Fruit fly (Drosophila melanogaster) whole organism, prepupa: Measurements from ENCODE around the gene Bka.

Experiments used
- CG10669 ChIP-seq: fragments of 200-800 bp; sonication (Bioruptor generic); optimal IDR thresholded peaks from 3 replicates; lab custom pipeline; 2018; ENCODE audit warnings: missing biosample characterization, mild to moderate bottlenecking, missing genetic modification characterization, moderate library complexity
- CG11294 ChIP-seq: fragments of 200-800 bp; sonication (Bioruptor generic); IDR thresholded peaks from 2 replicates; pipeline ENCODE4 v1.3.6; 2022; ENCODE audit warnings: missing biosample characterization, missing genetic modification characterization
- CG11762 ChIP-seq: fragments of 200-800 bp; sonication (Bioruptor generic); optimal IDR thresholded peaks from 3 replicates; lab custom pipeline; 2016; ENCODE audit warnings: missing biosample characterization, missing genetic modification characterization; ENCODE audit not compliant: insufficient read depth
- CG11902 ChIP-seq: fragments of 200-800 bp; sonication (Bioruptor generic); optimal IDR thresholded peaks from 3 replicates; lab custom pipeline; 2016; ENCODE audit warnings: missing biosample characterization, missing genetic modification characterization
- CG15336 ChIP-seq: fragments of 200-800 bp; sonication (Bioruptor generic); IDR thresholded peaks from 2 replicates; pipeline ENCODE4 v1.3.6; 2022; ENCODE audit warnings: missing biosample characterization, missing genetic modification characterization
- CG1621 ChIP-seq: fragments of 200-800 bp; sonication (Bioruptor generic); optimal IDR thresholded peaks from 3 replicates; lab custom pipeline; 2018; ENCODE audit warnings: missing biosample characterization, mild to moderate bottlenecking, missing genetic modification characterization
- CG16779 ChIP-seq: fragments of 200-800 bp; sonication (Bioruptor generic); optimal IDR thresholded peaks from 3 replicates; lab custom pipeline; 2017; ENCODE audit warnings: missing biosample characterization, mild to moderate bottlenecking, missing genetic modification characterization
- CG3032 ChIP-seq: fragments of 200-800 bp; optimal IDR thresholded peaks from 2 replicates; lab custom pipeline; 2019; ENCODE audit warnings: missing biosample characterization, mild to moderate bottlenecking, missing genetic modification characterization, moderate library complexity
- CG31627 ChIP-seq: fragments of 200-800 bp; sonication (Bioruptor generic); optimal IDR thresholded peaks from 3 replicates; lab custom pipeline; 2016; ENCODE audit warnings: missing biosample characterization, missing genetic modification characterization
- CG32006 ChIP-seq: fragments of 200-800 bp; sonication (Bioruptor generic); optimal IDR thresholded peaks from 3 replicates; lab custom pipeline; 2017; ENCODE audit warnings: missing biosample characterization, mild to moderate bottlenecking, missing genetic modification characterization
- CG34406 ChIP-seq: fragments of 200-800 bp; sonication (Bioruptor generic); optimal IDR thresholded peaks from 3 replicates; lab custom pipeline; 2016; ENCODE audit warnings: missing biosample characterization, missing genetic modification characterization
- CG3919 ChIP-seq: fragments of 200-800 bp; sonication (Bioruptor generic); optimal IDR thresholded peaks from 3 replicates; lab custom pipeline; 2016; ENCODE audit warnings: missing biosample characterization, missing genetic modification characterization
- CG6163 ChIP-seq: fragments of 200-800 bp; sonication (Bioruptor generic); IDR thresholded peaks from 3 replicates; pipeline ENCODE4 v1.3.6; 2022; ENCODE audit warnings: missing biosample characterization, missing genetic modification characterization
- CG6792 ChIP-seq: fragments of 200-800 bp; sonication (Bioruptor generic); optimal IDR thresholded peaks from 3 replicates; lab custom pipeline; 2016; ENCODE audit warnings: missing biosample characterization, missing genetic modification characterization
- CG6808 ChIP-seq: fragments of 200-800 bp; sonication (Bioruptor generic); optimal IDR thresholded peaks from 3 replicates; lab custom pipeline; 2017; ENCODE audit warnings: missing biosample characterization, missing genetic modification characterization, mild to moderate bottlenecking, moderate library complexity, missing genetic modification reagents
- CG8119 ChIP-seq: fragments of 200-800 bp; sonication (Bioruptor generic); IDR thresholded peaks from 3 replicates; pipeline ENCODE4 v1.3.6; 2022; ENCODE audit warnings: missing biosample characterization, missing genetic modification characterization
- CG8319 ChIP-seq: fragments of 200-800 bp; sonication (Bioruptor generic); optimal IDR thresholded peaks from 3 replicates; lab custom pipeline; 2016; ENCODE audit warnings: missing biosample characterization, missing genetic modification characterization
- CG8632 ChIP-seq: fragments of 200-800 bp; sonication (Bioruptor generic); optimal IDR thresholded peaks from 3 replicates; lab custom pipeline; 2016; ENCODE audit warnings: missing biosample characterization, missing genetic modification characterization
- CG9139 ChIP-seq: fragments of 200-800 bp; sonication (Bioruptor generic); optimal IDR thresholded peaks from 3 replicates; lab custom pipeline; 2017; ENCODE audit warnings: missing biosample characterization, mild to moderate bottlenecking, missing genetic modification characterization
- Eip75B ChIP-seq: fragments of 200-800 bp; sonication (Bioruptor generic); optimal IDR thresholded peaks from 3 replicates; lab custom pipeline; 2016; ENCODE audit warnings: missing biosample characterization, missing genetic modification characterization
- Eip78C ChIP-seq: fragments of 200-800 bp; sonication (Bioruptor generic); peaks from one replicate; lab custom pipeline; 2016; ENCODE audit warnings: missing biosample characterization, missing genetic modification characterization
- Eip93F ChIP-seq: fragments of 200-800 bp; sonication (Bioruptor generic); optimal IDR thresholded peaks from 2 replicates; lab custom pipeline; 2016; ENCODE audit warnings: missing biosample characterization, mild to moderate bottlenecking, missing genetic modification characterization
- Gug ChIP-seq: fragments of 200-800 bp; sonication (Bioruptor generic); IDR thresholded peaks from 2 replicates; pipeline ENCODE4 v1.3.6; 2022; ENCODE audit warnings: missing biosample characterization, missing genetic modification characterization
- Lpt ChIP-seq: fragments of 200-800 bp; sonication (Bioruptor generic); optimal IDR thresholded peaks from 3 replicates; lab custom pipeline; 2016; ENCODE audit warnings: missing biosample characterization, missing genetic modification characterization
- Met ChIP-seq: fragments of 200-800 bp; sonication (Bioruptor generic); optimal IDR thresholded peaks from 3 replicates; lab custom pipeline; 2016; ENCODE audit warnings: missing biosample characterization, missing genetic modification characterization
- OdsH ChIP-seq: fragments of 200-800 bp; sonication (Bioruptor generic); optimal IDR thresholded peaks from 3 replicates; lab custom pipeline; 2016; ENCODE audit warnings: missing biosample characterization, missing genetic modification characterization
- Sox102F ChIP-seq: fragments of 200-800 bp; sonication (Bioruptor generic); optimal IDR thresholded peaks from 2 replicates; lab custom pipeline; 2016; ENCODE audit warnings: missing biosample characterization, mild to moderate bottlenecking, missing genetic modification characterization
- Sox15 ChIP-seq: fragments of 200-800 bp; sonication (Bioruptor generic); optimal IDR thresholded peaks from 3 replicates; lab custom pipeline; 2016; ENCODE audit warnings: missing biosample characterization, missing genetic modification characterization
- acj6 ChIP-seq: fragments of 200-800 bp; sonication (Bioruptor generic); optimal IDR thresholded peaks from 3 replicates; lab custom pipeline; 2016; ENCODE audit warnings: missing biosample characterization, missing genetic modification characterization
- cyc ChIP-seq: fragments of 200-800 bp; sonication (Bioruptor generic); optimal IDR thresholded peaks from 3 replicates; lab custom pipeline; 2016; ENCODE audit warnings: missing biosample characterization, missing genetic modification characterization
- dac ChIP-seq: fragments of 200-800 bp; sonication (Bioruptor generic); optimal IDR thresholded peaks from 2 replicates; lab custom pipeline; 2017; ENCODE audit warnings: missing biosample characterization, mild to moderate bottlenecking, missing genetic modification characterization
- dsx ChIP-seq: fragments of 200-800 bp; optimal IDR thresholded peaks from 3 replicates; lab custom pipeline; 2019; ENCODE audit warnings: missing biosample characterization, mild to moderate bottlenecking, missing genetic modification characterization, moderate library complexity; ENCODE audit not compliant: poor library complexity, severe bottlenecking
- esn ChIP-seq: fragments of 200-800 bp; sonication (Bioruptor generic); optimal IDR thresholded peaks from 2 replicates; lab custom pipeline; 2016; ENCODE audit warnings: missing biosample characterization, mild to moderate bottlenecking, missing genetic modification characterization, moderate library complexity
- fd59A ChIP-seq: fragments of 200-800 bp; sonication (Bioruptor generic); optimal IDR thresholded peaks from 2 replicates; lab custom pipeline; 2017; ENCODE audit warnings: missing biosample characterization, mild to moderate bottlenecking, missing genetic modification characterization, missing genetic modification reagents
- fd85E ChIP-seq: fragments of 200-800 bp; sonication (Bioruptor generic); optimal IDR thresholded peaks from 3 replicates; lab custom pipeline; 2016; ENCODE audit warnings: missing biosample characterization, missing genetic modification characterization
- fkh ChIP-seq: fragments of 200-800 bp; sonication (Bioruptor generic); optimal IDR thresholded peaks from 3 replicates; lab custom pipeline; 2017; ENCODE audit warnings: missing biosample characterization, mild to moderate bottlenecking, missing genetic modification characterization, moderate library complexity
- lz ChIP-seq: fragments of 200-800 bp; sonication (Bioruptor generic); optimal IDR thresholded peaks from 3 replicates; lab custom pipeline; 2016; ENCODE audit warnings: missing biosample characterization, missing genetic modification characterization
- net ChIP-seq: fragments of 200-800 bp; sonication (Bioruptor generic); optimal IDR thresholded peaks from 3 replicates; lab custom pipeline; 2016; ENCODE audit warnings: missing biosample characterization, missing genetic modification characterization
- salr ChIP-seq, 2 experiments: fragments of 200-800 bp; sonication (Bioruptor generic); optimal IDR thresholded peaks; 3 replicates each; lab custom pipeline; 2016 to 2018; ENCODE audit warnings: missing biosample characterization in 2 of 2, missing genetic modification characterization in 2 of 2, mild to moderate bottlenecking in 1 of 2
- spab ChIP-seq: fragments of 200-800 bp; sonication (Bioruptor generic); optimal IDR thresholded peaks from 2 replicates; lab custom pipeline; 2017; ENCODE audit warnings: missing biosample characterization, mild to moderate bottlenecking, missing genetic modification characterization, missing genetic modification reagents
- ss ChIP-seq, 2 experiments: fragments of 200-800 bp; sonication (Bioruptor generic); optimal IDR thresholded peaks; 2 replicates in 1 of 2; 3 replicates in 1 of 2; lab custom pipeline; 2017 to 2018; ENCODE audit warnings: mild to moderate bottlenecking in 2 of 2, missing biosample characterization in 2 of 2, missing genetic modification characterization in 2 of 2, moderate library complexity in 1 of 2
- topi ChIP-seq: fragments of 200-800 bp; sonication (Bioruptor generic); optimal IDR thresholded peaks from 3 replicates; lab custom pipeline; 2016; ENCODE audit warnings: missing biosample characterization, missing genetic modification characterization
- vri ChIP-seq: fragments of 200-800 bp; sonication (Bioruptor generic); optimal IDR thresholded peaks from 3 replicates; lab custom pipeline; 2016; ENCODE audit warnings: missing biosample characterization, mild to moderate bottlenecking, missing genetic modification characterization

The Bka gene

DNA sequence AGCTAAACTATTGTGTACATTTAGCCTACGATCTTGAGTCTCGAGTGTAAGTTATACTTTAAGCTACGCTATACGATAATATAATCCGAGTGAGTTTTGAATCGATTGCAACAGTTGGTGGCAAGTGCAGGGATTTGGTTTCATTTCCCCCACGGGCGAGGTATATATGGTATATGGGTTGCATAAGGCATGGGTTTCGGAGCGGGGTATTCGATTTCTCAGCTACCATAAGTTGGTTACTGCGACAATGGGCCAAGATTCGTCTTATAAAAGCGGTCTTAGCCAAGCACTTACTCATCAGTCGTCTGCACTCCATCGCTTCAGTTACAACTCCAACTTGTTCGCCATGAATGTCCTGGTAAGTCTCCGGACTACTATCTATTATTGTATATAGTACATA is 35.2 kb downstream of the Bka start, which contains the start of gene CG42367:
CG42367 (plus strand) TSS at position 301 of the 400 bp plus-strand sequence.
- TF ChIP-seq acj6 (GFP tag; lab: Kevin White, UChicago) (no peak), Eip75B (GFP tag; lab: Kevin White, UChicago) (no peak)

DNA sequence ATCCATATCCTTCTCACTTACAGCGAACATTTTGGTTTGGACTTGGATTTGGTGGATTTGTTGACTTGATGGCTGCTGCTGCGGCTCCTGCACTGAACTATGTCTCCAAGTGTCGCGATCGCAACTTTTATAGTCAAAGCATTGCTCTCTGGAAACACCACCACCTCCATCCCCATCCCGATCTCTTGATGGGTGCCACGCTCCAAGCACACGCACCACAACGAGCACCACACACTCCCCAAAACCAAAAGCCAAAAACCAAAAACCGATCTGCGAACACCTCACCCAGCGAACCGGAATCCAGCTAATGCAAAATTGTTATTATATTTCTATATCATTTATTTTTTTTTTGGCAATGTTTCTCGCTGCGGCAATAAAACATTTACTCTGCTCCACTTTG is 38.0 kb downstream of the Bka start, which contains the start of gene Cpr30F:
Cpr30F (minus strand) TSS at position 101 of the 400 bp plus-strand sequence.
- TF ChIP-seq CG8632 (GFP tag; lab: Kevin White, UChicago) (no peak), CG11294 (GFP tag; lab: Robert Waterston, UW) (no peak), fd85E (no peak), Sox102F (GFP tag; lab: Kevin White, UChicago) (no peak), Eip75B (GFP tag; lab: Kevin White, UChicago) (no peak), ss (GFP tag; optimal IDR thresholded peaks at IDR 0.05; lab: Kevin White, UChicago) (no peak)

DNA sequence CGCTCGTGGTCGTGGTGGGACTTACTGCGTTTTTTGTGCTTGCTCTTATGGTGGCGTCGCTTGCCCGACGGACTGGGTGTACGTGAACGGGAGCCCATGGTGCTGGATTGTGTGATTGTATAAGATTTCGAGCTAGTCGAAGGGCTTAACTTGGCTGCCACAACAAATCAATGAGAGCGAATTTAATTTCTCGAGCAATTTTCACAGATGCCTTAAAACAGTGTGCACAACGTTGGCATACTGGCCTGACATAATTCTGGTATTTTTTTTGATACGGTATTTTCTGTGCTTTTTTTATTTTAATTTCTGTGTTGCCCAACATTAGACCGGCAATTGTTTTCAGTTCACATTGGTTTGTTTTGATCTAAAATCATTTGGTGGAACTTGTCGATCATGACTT is 42.8 kb downstream of the Bka start, which contains the start of gene Arglu1:
Arglu1 (minus strand) TSS at position 227 of the 400 bp plus-strand sequence.
- TF ChIP-seq CG11762 (GFP tag; lab: Kevin White, UChicago) (no peak), cyc (GFP tag; lab: Kevin White, UChicago) (peak; percentile 40), Eip93F (no peak), CG16779 (no peak), CG1621 (tag; lab: Kevin White, UChicago) (no peak), CG11902 (GFP tag; lab: Kevin White, UChicago) (no peak), CG6163 (GFP tag; lab: Robert Waterston, UW) (peak; percentile 53; the same call in 2 of the 3 replicates), vri (GFP tag; lab: Kevin White, UChicago) (no peak), CG31627 (GFP tag; lab: Kevin White, UChicago) (peak; percentile 9), dac (GFP tag; lab: Kevin White, UChicago) (no peak), CG15336 (no peak), OdsH (no peak), salr (GFP tag; optimal IDR thresholded peaks at IDR 0.05; lab: Kevin White, UChicago) (no peak), CG9139 (no peak), Lpt (GFP tag; lab: Kevin White, UChicago) (no peak), CG3032 (tag; lab: Kevin White, UChicago) (no peak), CG32006 (GFP tag; lab: Kevin White, UChicago) (no peak), CG8119 (GFP tag; lab: Robert Waterston, UW) (no peak), spab (GFP tag; lab: Kevin White, UChicago) (no peak), dsx (GFP tag; lab: Kevin White, UChicago) (no peak), Sox15 (GFP tag; lab: Kevin White, UChicago) (no peak), esn (no peak), lz (GFP tag; lab: Kevin White, UChicago) (peak; percentile 41), CG8319 (no peak)

DNA sequence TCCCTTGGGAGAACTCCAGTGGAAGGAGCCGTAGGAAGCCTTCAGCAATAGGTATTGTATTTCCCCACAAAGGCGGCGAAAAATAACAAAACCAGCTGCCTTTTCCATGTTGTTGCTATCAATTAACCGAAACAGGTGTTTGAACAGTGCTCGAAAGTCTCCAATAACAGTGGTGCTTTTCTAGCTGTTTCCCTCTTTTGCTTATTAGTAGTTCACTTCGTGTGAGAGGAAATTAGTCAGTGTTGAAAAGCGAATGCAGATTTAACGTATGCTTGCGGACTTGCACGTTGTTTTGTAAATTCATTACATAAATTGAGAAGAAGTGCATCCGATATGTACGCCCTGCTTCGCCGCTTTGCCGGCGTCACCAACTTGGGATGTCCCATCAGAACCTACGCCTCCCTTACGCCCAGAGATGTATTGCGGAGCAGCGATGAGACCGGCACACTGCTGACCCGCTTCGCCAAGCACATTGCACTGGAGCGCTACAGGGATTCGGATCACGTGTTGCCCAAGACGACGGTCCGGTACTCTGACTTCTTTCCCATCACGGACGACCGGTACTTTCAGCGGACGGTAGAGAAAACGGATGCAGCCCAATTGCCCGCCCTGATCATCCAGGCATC is 43.7 kb downstream of the Bka start, which contains the start of the genes Datp and CG4619:
Datp (minus strand) TSS at position 160 of the 626 bp plus-strand sequence.
CG4619 (plus strand) TSS at position 233 of the 626 bp plus-strand sequence.
- no peak for TF ChIP-seq CG9139
- peak; percentile 74 for TF ChIP-seq Eip78C (GFP tag; lab: Kevin White, UChicago)
- TF ChIP-seq CG10669 (GFP tag; lab: Kevin White, UChicago) = no peak
- peak; percentile 61 for TF ChIP-seq CG3919 (GFP tag; lab: Kevin White, UChicago)
- no peak for TF ChIP-seq CG6808 (GFP tag; lab: Kevin White, UChicago)
- no peak for TF ChIP-seq CG8119 (GFP tag; lab: Robert Waterston, UW)
- TF ChIP-seq Gug = no peak
- peak; percentile 40 for TF ChIP-seq topi
- TF ChIP-seq cyc (GFP tag; lab: Kevin White, UChicago) = peak; percentile 42
- no peak for TF ChIP-seq OdsH
- TF ChIP-seq CG16779 = no peak
- TF ChIP-seq salr (GFP tag; optimal IDR thresholded peaks at IDR 0.05; lab: Kevin White, UChicago) = no peak
- no peak for TF ChIP-seq Sox15 (GFP tag; lab: Kevin White, UChicago)
- peak; percentile 59 for TF ChIP-seq vri (GFP tag; lab: Kevin White, UChicago)
- no peak for TF ChIP-seq CG8632 (GFP tag; lab: Kevin White, UChicago)
- TF ChIP-seq CG3032 (tag; lab: Kevin White, UChicago) = no peak
- no peak for TF ChIP-seq Lpt (GFP tag; lab: Kevin White, UChicago)
- TF ChIP-seq net (GFP tag; lab: Kevin White, UChicago) = peak; percentile 39
- TF ChIP-seq fkh (GFP tag; lab: Kevin White, UChicago) = no peak
- peak; percentile 19 for TF ChIP-seq fd59A
- no peak for TF ChIP-seq CG6792 (GFP tag; lab: Kevin White, UChicago)
- no peak for TF ChIP-seq Met
- TF ChIP-seq CG34406 (GFP tag; lab: Kevin White, UChicago) = no peak
- peak; percentile 35 for TF ChIP-seq CG31627 (GFP tag; lab: Kevin White, UChicago)
- TF ChIP-seq fd85E = no peak
- TF ChIP-seq CG32006 (GFP tag; lab: Kevin White, UChicago) = no peak
